Worm (Caenorhabditis elegans) whole organism, L3 larva: ENCODE measurements around the gene C15H11.11.

Source experiments
- ama-1 ChIP-seq: fragments of 150-350 bp; optimal IDR thresholded peaks from 2 replicates; lab custom pipeline; 2018
- fos-1 ChIP-seq: fragments of 150-350 bp; optimal IDR thresholded peaks from 2 replicates; lab custom pipeline; 2014; ENCODE audit warnings: missing biosample characterization, missing genetic modification characterization
- nhr-25 ChIP-seq: sonication (generic microtip); optimal IDR thresholded peaks from 2 replicates; lab custom pipeline; 2017; ENCODE audit warnings: missing biosample characterization, missing genetic modification characterization
- pha-4 ChIP-seq: fragments of 150-350 bp; optimal IDR thresholded peaks from 2 replicates; lab custom pipeline; 2014; ENCODE audit warnings: missing biosample characterization, missing genetic modification reagents, missing genetic modification characterization

DNA sequence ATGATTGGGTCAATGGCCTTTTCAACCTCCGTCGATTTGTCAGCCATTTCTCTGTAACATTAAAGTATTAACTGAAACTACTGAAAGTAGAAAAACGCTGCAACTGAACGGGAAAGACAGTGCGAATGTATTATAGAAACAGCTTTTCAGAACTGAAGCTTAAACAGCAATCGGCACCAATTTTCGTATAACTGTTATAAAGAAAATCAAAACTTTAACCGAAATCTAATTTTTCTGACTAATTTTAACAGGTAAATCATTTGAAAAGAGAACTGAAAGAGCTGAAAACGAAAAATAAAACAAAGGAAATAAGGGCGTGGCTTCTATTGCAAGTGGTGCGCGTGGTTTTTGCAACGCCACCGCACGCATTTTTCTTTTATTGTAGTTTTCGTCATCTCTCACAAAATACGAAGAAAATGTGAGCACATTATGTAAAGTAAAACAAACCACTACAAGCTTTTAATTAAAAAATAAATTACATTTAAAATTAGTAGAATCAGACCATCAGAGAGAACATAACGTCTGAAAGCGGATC is 9.7 kb downstream of the C15H11.11 start, which contains the start of gene rrsr-1:
- TF ChIP-seq ama-1 (no peak), fos-1 (tag; lab: Kevin White, UChicago) (no peak), pha-4 (tag; lab: Kevin White, UChicago) (no peak), nhr-25 (tag; lab: Kevin White, UChicago) (no peak)
